Worm (Caenorhabditis elegans) whole organism, L4 larva: ENCODE measurements around the gene ndub-5.
A peak's percentile ranks its signal among the peaks of the same experiment; 100 is the strongest.

Experiments
- F26F4.8 ChIP-seq: fragments of 200-800 bp; sonication (Bioruptor generic); conservative IDR thresholded peaks from 2 replicates; pipeline ENCODE4 v1.3.6; 2022; ENCODE audit warnings: missing genetic modification characterization, missing compliant biosample characterization
- F37D6.2 ChIP-seq: sonication (generic microtip); optimal IDR thresholded peaks from 2 replicates; lab custom pipeline; 2016; ENCODE audit warnings: mild to moderate bottlenecking, missing genetic modification characterization, missing compliant biosample characterization
- T26A8.4 ChIP-seq: fragments of 200-800 bp; sonication (Bioruptor generic); IDR thresholded peaks from 2 replicates; pipeline ENCODE4 v1.3.6; 2022; ENCODE audit warnings: missing genetic modification characterization, missing compliant biosample characterization
- Y105C5A.15 ChIP-seq: fragments of 200-800 bp; sonication (Bioruptor generic); IDR thresholded peaks from 2 replicates; pipeline ENCODE4 v1.3.6; 2022; ENCODE audit warnings: missing genetic modification characterization, missing compliant biosample characterization
- aly-2 ChIP-seq: sonication (generic microtip); optimal IDR thresholded peaks from 2 replicates; lab custom pipeline; 2018; ENCODE audit warnings: missing biosample characterization, missing genetic modification characterization
- arid-1 ChIP-seq: fragments of 200-800 bp; sonication (Bioruptor generic); conservative IDR thresholded peaks from 2 replicates; pipeline ENCODE4 v1.3.6; 2022; ENCODE audit warnings: missing genetic modification reagents, missing genetic modification characterization, missing compliant biosample characterization
- attf-4 ChIP-seq: sonication (generic microtip); optimal IDR thresholded peaks from 3 replicates; lab custom pipeline; 2017; ENCODE audit warnings: missing biosample characterization, missing genetic modification characterization
- ceh-20 ChIP-seq: fragments of 200-800 bp; sonication (Bioruptor generic); IDR thresholded peaks from 2 replicates; pipeline ENCODE4 v1.3.6; 2022; ENCODE audit warnings: missing genetic modification reagents, missing genetic modification characterization, missing compliant biosample characterization
- ceh-28 ChIP-seq: fragments of 150-350 bp; optimal IDR thresholded peaks from 2 replicates; lab custom pipeline; 2014; ENCODE audit warnings: missing biosample characterization, missing genetic modification reagents, missing genetic modification characterization
- ceh-32 ChIP-seq: sonication (generic microtip); optimal IDR thresholded peaks from 2 replicates; lab custom pipeline; 2016; ENCODE audit warnings: mild to moderate bottlenecking, missing genetic modification characterization, missing compliant biosample characterization; ENCODE audit not compliant: poor library complexity
- ceh-62 ChIP-seq: sonication (generic microtip); optimal IDR thresholded peaks from 2 replicates; lab custom pipeline; 2017; ENCODE audit warnings: missing biosample characterization, missing genetic modification characterization
- ceh-82 ChIP-seq: sonication (generic microtip); optimal IDR thresholded peaks from 2 replicates; lab custom pipeline; 2017; ENCODE audit warnings: missing biosample characterization, missing genetic modification characterization
- ces-1 ChIP-seq: fragments of 150-350 bp; sonication (generic microtip); optimal IDR thresholded peaks from 4 replicates; lab custom pipeline; 2014; ENCODE audit warnings: missing biosample characterization, missing genetic modification reagents, missing genetic modification characterization
- daf-12 ChIP-seq: fragments of 150-350 bp; optimal IDR thresholded peaks from 2 replicates; lab custom pipeline; 2014; ENCODE audit warnings: missing biosample characterization, missing genetic modification reagents, missing genetic modification characterization
- daf-19 ChIP-seq: fragments of 200-800 bp; sonication (Bioruptor generic); conservative IDR thresholded peaks from 2 replicates; pipeline ENCODE4 v1.3.6; 2022; ENCODE audit warnings: missing genetic modification characterization, missing compliant biosample characterization
- dmd-6 ChIP-seq: fragments of 200-800 bp; sonication (Bioruptor generic); IDR thresholded peaks from 2 replicates; pipeline ENCODE4 v1.3.6; 2022; ENCODE audit warnings: missing genetic modification reagents, missing genetic modification characterization, missing compliant biosample characterization
- dmd-9 ChIP-seq: fragments of 200-800 bp; sonication (Bioruptor generic); IDR thresholded peaks from 2 replicates; pipeline ENCODE4 v1.3.6; 2022; ENCODE audit warnings: missing genetic modification reagents, missing genetic modification characterization, missing compliant biosample characterization
- duxl-1 ChIP-seq: sonication (generic microtip); optimal IDR thresholded peaks from 2 replicates; lab custom pipeline; 2016; ENCODE audit warnings: mild to moderate bottlenecking, missing genetic modification characterization, moderate library complexity, missing compliant biosample characterization; ENCODE audit not compliant: poor library complexity
- dve-1 ChIP-seq: sonication (generic microtip); optimal IDR thresholded peaks from 2 replicates; lab custom pipeline; 2017; ENCODE audit warnings: antibody characterized with exemption, mild to moderate bottlenecking, missing genetic modification characterization, missing compliant biosample characterization; ENCODE audit not compliant: insufficient read depth
- egl-27 ChIP-seq: sonication (generic microtip); optimal IDR thresholded peaks from 3 replicates; lab custom pipeline; 2017; ENCODE audit warnings: missing biosample characterization, missing genetic modification reagents, missing genetic modification characterization
- egl-43 ChIP-seq: fragments of 200-800 bp; sonication (Bioruptor generic); IDR thresholded peaks from 2 replicates; pipeline ENCODE4 v1.3.6; 2022; ENCODE audit warnings: missing genetic modification reagents, missing genetic modification characterization, missing compliant biosample characterization
- fos-1 ChIP-seq: fragments of 150-350 bp; optimal IDR thresholded peaks from 2 replicates; lab custom pipeline; 2014; ENCODE audit warnings: missing biosample characterization, missing genetic modification characterization
- gei-8 ChIP-seq: fragments of 200-800 bp; sonication (Bioruptor generic); optimal IDR thresholded peaks from 2 replicates; lab custom pipeline; 2018; ENCODE audit warnings: mild to moderate bottlenecking, missing genetic modification characterization, missing compliant biosample characterization
- hlh-11 ChIP-seq: fragments of 200-800 bp; sonication (Bioruptor generic); optimal IDR thresholded peaks from 2 replicates; lab custom pipeline; 2018; ENCODE audit warnings: mild to moderate bottlenecking, missing genetic modification characterization, missing compliant biosample characterization
- jun-1 ChIP-seq: fragments of 150-350 bp; optimal IDR thresholded peaks from 2 replicates; lab custom pipeline; 2014; ENCODE audit warnings: missing biosample characterization, missing genetic modification reagents, missing genetic modification characterization
- lim-7 ChIP-seq: fragments of 200-800 bp; sonication (Bioruptor generic); IDR thresholded peaks from 2 replicates; pipeline ENCODE4 v1.3.6; 2022; ENCODE audit warnings: missing genetic modification characterization, missing compliant biosample characterization
- lin-13 ChIP-seq: fragments of 150-350 bp; optimal IDR thresholded peaks from 2 replicates; lab custom pipeline; 2014; ENCODE audit warnings: missing biosample characterization, missing genetic modification reagents, missing genetic modification characterization
- lin-15B ChIP-seq: fragments of 150-350 bp; sonication (generic microtip); optimal IDR thresholded peaks from 3 replicates; lab custom pipeline; 2014; ENCODE audit warnings: missing biosample characterization, missing genetic modification characterization
- lin-29 ChIP-seq: fragments of 200-800 bp; sonication (Bioruptor generic); IDR thresholded peaks from 2 replicates; pipeline ENCODE4 v1.3.6; 2022; ENCODE audit warnings: missing genetic modification reagents, missing genetic modification characterization, missing compliant biosample characterization
- lsy-2 ChIP-seq, 2 experiments: fragments of 150-350 bp in 1 of 2; sonication (generic microtip) in 1 of 2; optimal IDR thresholded peaks; 2 replicates each; lab custom pipeline; 2014 to 2017; ENCODE audit warnings: missing biosample characterization in 2 of 2, missing genetic modification characterization in 2 of 2
- mdl-1 ChIP-seq, 2 experiments: fragments of 150-350 bp in 1 of 2; sonication (generic microtip) in 1 of 2; optimal IDR thresholded peaks; 2 replicates each; lab custom pipeline; 2014 to 2017; ENCODE audit warnings: missing biosample characterization in 2 of 2, missing genetic modification characterization in 2 of 2
- mdt-29 ChIP-seq: fragments of 200-800 bp; sonication (Bioruptor generic); IDR thresholded peaks from 2 replicates; pipeline ENCODE4 v1.3.6; 2022; ENCODE audit warnings: missing genetic modification reagents, missing genetic modification characterization, missing compliant biosample characterization
- mep-1 ChIP-seq: fragments of 150-350 bp; sonication (generic microtip); optimal IDR thresholded peaks from 3 replicates; lab custom pipeline; 2014; ENCODE audit warnings: missing biosample characterization, missing genetic modification characterization
- mes-2 ChIP-seq: sonication (generic microtip); optimal IDR thresholded peaks from 2 replicates; lab custom pipeline; 2016; ENCODE audit warnings: missing genotype, mild to moderate bottlenecking, missing genetic modification characterization, missing compliant biosample characterization; ENCODE audit not compliant: poor library complexity, severe bottlenecking
- mxl-2 ChIP-seq: fragments of 200-800 bp; sonication (Bioruptor generic); conservative IDR thresholded peaks from 2 replicates; pipeline ENCODE4 v1.3.6; 2022; ENCODE audit warnings: missing genetic modification reagents, missing genetic modification characterization, missing compliant biosample characterization
- nhr-102 ChIP-seq: sonication (generic microtip); optimal IDR thresholded peaks from 2 replicates; lab custom pipeline; 2016; ENCODE audit warnings: mild to moderate bottlenecking, missing genetic modification characterization, moderate library complexity, missing compliant biosample characterization
- nhr-11 ChIP-seq: fragments of 150-350 bp; optimal IDR thresholded peaks from 2 replicates; lab custom pipeline; 2014; ENCODE audit warnings: missing biosample characterization, missing genetic modification characterization
- nhr-237 ChIP-seq: sonication (generic microtip); optimal IDR thresholded peaks from 2 replicates; lab custom pipeline; 2017; ENCODE audit warnings: missing biosample characterization, missing genetic modification characterization
- nhr-25 ChIP-seq: sonication (generic microtip); optimal IDR thresholded peaks from 2 replicates; lab custom pipeline; 2017; ENCODE audit warnings: missing genetic modification characterization, mild to moderate bottlenecking, missing compliant biosample characterization, antibody characterized with exemption, moderate library complexity, borderline replicate concordance; ENCODE audit not compliant: insufficient read depth
- nhr-28 ChIP-seq: fragments of 150-350 bp; optimal IDR thresholded peaks from 2 replicates; lab custom pipeline; 2014; ENCODE audit warnings: missing biosample characterization, missing genetic modification characterization
- nhr-41 ChIP-seq: fragments of 200-800 bp; sonication (Bioruptor generic); IDR thresholded peaks from 2 replicates; pipeline ENCODE4 v1.3.6; 2022; ENCODE audit warnings: missing genetic modification reagents, missing genetic modification characterization, missing compliant biosample characterization
- pha-4 ChIP-seq, 2 experiments: fragments of 150-350 bp in 1 of 2; fragments of 200-800 bp in 1 of 2; sonication (Bioruptor generic) in 1 of 2; IDR thresholded peaks in 1 of 2; optimal IDR thresholded peaks in 1 of 2; 2 replicates each; pipeline versions ENCODE4 v1.3.6 to Lab custom; 2014 to 2022; ENCODE audit warnings: missing genetic modification characterization in 2 of 2, missing genetic modification reagents in 2 of 2, missing biosample characterization in 1 of 2, missing compliant biosample characterization in 1 of 2
- saeg-2 ChIP-seq: fragments of 200-800 bp; sonication (Bioruptor generic); IDR thresholded peaks from 2 replicates; pipeline ENCODE4 v1.3.6; 2022; ENCODE audit warnings: missing genetic modification reagents, missing genetic modification characterization, missing compliant biosample characterization
- snpc-4 ChIP-seq: fragments of 150-350 bp; optimal IDR thresholded peaks from 2 replicates; lab custom pipeline; 2014; ENCODE audit warnings: missing biosample characterization, missing genetic modification characterization
- tag-97 ChIP-seq: fragments of 200-800 bp; sonication (Bioruptor generic); IDR thresholded peaks from 2 replicates; pipeline ENCODE4 v1.3.6; 2022; ENCODE audit warnings: missing genetic modification characterization, missing compliant biosample characterization
- tra-1 ChIP-seq: fragments of 200-800 bp; sonication (Bioruptor generic); IDR thresholded peaks from 2 replicates; pipeline ENCODE4 v1.3.6; 2022; ENCODE audit warnings: missing genetic modification reagents, missing genetic modification characterization, missing compliant biosample characterization
- unc-39 ChIP-seq: sonication (generic microtip); optimal IDR thresholded peaks from 2 replicates; lab custom pipeline; 2017; ENCODE audit warnings: missing biosample characterization, missing genetic modification characterization
- unc-62 ChIP-seq, 3 experiments: fragments of 150-350 bp in 1 of 3; sonication (generic microtip); optimal IDR thresholded peaks in 2 of 3; peaks in 1 of 3; 1 replicate in 1 of 3; 2 replicates in 2 of 3; lab custom pipeline; 2014 to 2017; ENCODE audit warnings: missing biosample characterization in 3 of 3, missing genetic modification characterization in 3 of 3, missing genetic modification reagents in 3 of 3, missing genotype in 1 of 3
- zfp-2 ChIP-seq: sonication (generic microtip); optimal IDR thresholded peaks from 2 replicates; lab custom pipeline; 2016; ENCODE audit warnings: mild to moderate bottlenecking, missing genetic modification characterization, missing compliant biosample characterization
- ztf-7 ChIP-seq: fragments of 150-350 bp; optimal IDR thresholded peaks from 2 replicates; lab custom pipeline; 2014; ENCODE audit warnings: missing biosample characterization, missing genetic modification characterization

Gene ndub-5

DNA sequence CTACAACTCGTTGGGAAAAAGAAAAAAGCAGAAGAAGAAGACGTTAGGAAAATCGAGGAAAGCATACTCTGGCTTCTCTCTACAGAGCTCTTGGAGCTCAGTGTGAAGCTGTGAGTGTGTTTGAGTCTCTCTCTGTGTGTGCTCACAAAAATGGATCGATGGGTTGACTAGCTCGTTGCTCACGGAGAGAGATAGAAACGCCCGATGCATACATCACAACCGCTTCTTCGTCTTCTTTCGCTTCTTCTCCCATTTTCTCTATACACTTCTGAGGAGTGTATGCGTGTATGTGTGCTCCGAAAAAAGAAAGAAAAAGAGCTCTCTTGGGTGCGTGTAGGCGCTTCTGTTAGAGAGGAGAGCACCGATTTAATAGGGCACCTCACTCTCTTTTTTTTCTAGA is 33.9 kb upstream of the ndub-5 start:
- no peak for TF ChIP-seq duxl-1
- no peak for TF ChIP-seq gei-8 (GFP tag; lab: Kevin White, UChicago)
- TF ChIP-seq nhr-41 (GFP tag; lab: Robert Waterston, UW): no peak
- TF ChIP-seq mdt-29: no peak
- TF ChIP-seq lin-15B (tag; lab: Kevin White, UChicago): no peak
- no peak for TF ChIP-seq pha-4 (GFP tag; IDR thresholded peaks at IDR 0.05; lab: Robert Waterston, UW)
- no peak for TF ChIP-seq pha-4 (tag; optimal IDR thresholded peaks at IDR 0.05; lab: Kevin White, UChicago)
- TF ChIP-seq ceh-82 (tag; lab: Kevin White, UChicago): no peak
- TF ChIP-seq egl-43 (GFP tag; lab: Robert Waterston, UW): no peak
- TF ChIP-seq unc-62 (GFP tag; optimal IDR thresholded peaks at IDR 0.05 in 1 of 2; lab: Kevin White, UChicago): peak in 1 of 2 experiments; percentile 75
- no peak for TF ChIP-seq unc-62 (tag; optimal IDR thresholded peaks at IDR 0.05; lab: Kevin White, UChicago)
- no peak for TF ChIP-seq egl-27 (tag; lab: Kevin White, UChicago)
- no peak for TF ChIP-seq Y105C5A.15 (GFP tag; lab: Robert Waterston, UW)
- TF ChIP-seq ces-1 (GFP tag; lab: Kevin White, UChicago): peak; percentile 67
- peak; percentile 56; the same call in 1 of the 2 replicates for TF ChIP-seq daf-19 (GFP tag; lab: Robert Waterston, UW)
- TF ChIP-seq mxl-2 (GFP tag; lab: Robert Waterston, UW): no peak
- TF ChIP-seq mdl-1 (tag; optimal IDR thresholded peaks at IDR 0.05; lab: Kevin White, UChicago): peak in 1 of 2 experiments; percentile 47
- no peak for TF ChIP-seq nhr-25 (tag; lab: Kevin White, UChicago)
- no peak for TF ChIP-seq nhr-237
- TF ChIP-seq mes-2 (tag; lab: Kevin White, UChicago): no peak
- no peak for TF ChIP-seq daf-12
- no peak for TF ChIP-seq snpc-4 (tag; lab: Kevin White, UChicago)
- TF ChIP-seq jun-1 (tag; lab: Kevin White, UChicago): no peak
- no peak for TF ChIP-seq saeg-2 (GFP tag; lab: Robert Waterston, UW)
- no peak for TF ChIP-seq zfp-2 (tag; lab: Kevin White, UChicago)
- TF ChIP-seq ceh-32 (tag; lab: Kevin White, UChicago): no peak
- peak; percentile 61 for TF ChIP-seq ceh-28
- no peak for TF ChIP-seq ztf-7
- TF ChIP-seq ceh-20 (GFP tag; lab: Robert Waterston, UW): peak; percentile 46; the same call in 1 of the 2 replicates
- no peak for TF ChIP-seq tra-1
- no peak for TF ChIP-seq ceh-62 (tag; lab: Kevin White, UChicago)
- peak; percentile 21; the same call in 1 of the 2 replicates for TF ChIP-seq dmd-6 (GFP tag; lab: Robert Waterston, UW)
- TF ChIP-seq lin-29 (GFP tag; lab: Robert Waterston, UW): no peak
- no peak for TF ChIP-seq arid-1
- TF ChIP-seq lin-13 (GFP tag; lab: Kevin White, UChicago): no peak
- no peak for TF ChIP-seq aly-2
- TF ChIP-seq F37D6.2: peak; percentile 61
- no peak for TF ChIP-seq tag-97
- TF ChIP-seq nhr-28 (tag; lab: Kevin White, UChicago): no peak
- TF ChIP-seq unc-39 (tag; lab: Kevin White, UChicago): no peak
- no peak for TF ChIP-seq F26F4.8 (GFP tag; lab: Robert Waterston, UW)
- TF ChIP-seq hlh-11 (tag; lab: Kevin White, UChicago): no peak
- peak; percentile 57 for TF ChIP-seq nhr-11 (tag; lab: Kevin White, UChicago)
- TF ChIP-seq nhr-102 (tag; lab: Kevin White, UChicago): no peak
- peak; percentile 86 for TF ChIP-seq mep-1
- TF ChIP-seq lsy-2 (tag; optimal IDR thresholded peaks at IDR 0.05; lab: Kevin White, UChicago): peak; percentile 70 to 71
- no peak for TF ChIP-seq T26A8.4 (GFP tag; lab: Robert Waterston, UW)
- no peak for TF ChIP-seq dve-1 (tag; lab: Kevin White, UChicago)
- no peak for TF ChIP-seq dmd-9 (GFP tag; lab: Robert Waterston, UW)
- TF ChIP-seq fos-1: no peak
- TF ChIP-seq lim-7 (GFP tag; lab: Robert Waterston, UW): no peak
- TF ChIP-seq attf-4: no peak
